Fruit fly (Drosophila melanogaster): ENCODE measurements around the gene Srp14.

The Srp14 gene

dm6 chr3R:20557415-20558105, 22.4 kb upstream of the Srp14 start, which contains the start of the genes DPCoAC and CG5180 (continued):
- TF ChIP-seq Hr4 (GFP tag; optimal IDR thresholded peaks at IDR 0.05) (peak; percentile 68), CG8632 (GFP tag; optimal IDR thresholded peaks at IDR 0.05) (peak; percentile 18), cyc (GFP tag; optimal IDR thresholded peaks at IDR 0.05) (peak; percentile 69), CG3919 (GFP tag; optimal IDR thresholded peaks at IDR 0.05) (peak; percentile 66), OdsH (GFP tag; optimal IDR thresholded peaks at IDR 0.05) (peak; percentile 69), Sox102F (GFP tag; optimal IDR thresholded peaks at IDR 0.05) (peak; percentile 34), CG9139 (GFP tag; optimal IDR thresholded peaks at IDR 0.05) (peak; percentile 36), Ets21C (GFP tag; optimal IDR thresholded peaks at IDR 0.05) (peak; percentile 55), CG6163 (GFP tag; IDR thresholded peaks at IDR 0.05) (peak; percentile 75), CG6792 (GFP tag; optimal IDR thresholded peaks at IDR 0.05) (no peak), CG11294 (GFP tag; IDR thresholded peaks at IDR 0.05) (peak; percentile 36; the same call in 1 of the 2 replicates), Lpt (GFP tag; optimal IDR thresholded peaks at IDR 0.05) (no peak), CG16779 (tag; optimal IDR thresholded peaks at IDR 0.05) (no peak), spab (GFP tag; optimal IDR thresholded peaks at IDR 0.05) (no peak), pdm3 (GFP tag; optimal IDR thresholded peaks at IDR 0.05) (peak; percentile 52), CG3032 (tag; optimal IDR thresholded peaks at IDR 0.05) (peak; percentile 55), CG11902 (GFP tag; optimal IDR thresholded peaks at IDR 0.05) (peak; percentile 27), Smox (GFP tag; optimal IDR thresholded peaks at IDR 0.05) (peak; percentile 51), CG10631 (GFP tag; optimal IDR thresholded peaks at IDR 0.05) (peak; percentile 72), dsx (GFP tag; optimal IDR thresholded peaks at IDR 0.05; ENCODE audit: poor library complexity, severe bottlenecking) (no peak), CG6276 (GFP tag; optimal IDR thresholded peaks at IDR 0.05) (no peak), CG15336 (GFP tag; IDR thresholded peaks at IDR 0.05) (no peak), Gug (GFP tag; IDR thresholded peaks at IDR 0.05) (no peak), CG10669 (GFP tag; optimal IDR thresholded peaks at IDR 0.05) (peak; percentile 20), achi (GFP tag; optimal IDR thresholded peaks at IDR 0.05) (peak; percentile 64), CG8119 (GFP tag; IDR thresholded peaks at IDR 0.05) (0 out of 3 replicates have a peak, but pooled peaks have one; percentile 27), CG34406 (GFP tag; optimal IDR thresholded peaks at IDR 0.05) (peak; percentile 43), eg (GFP tag; IDR thresholded peaks at IDR 0.05) (peak; percentile 72), svp (GFP tag) (peak; percentile 79), CG7368 (GFP tag; optimal IDR thresholded peaks at IDR 0.05) (peak; percentile 19)

- TF ChIP-seq Met (GFP tag; optimal IDR thresholded peaks at IDR 0.05) (peak; percentile 6), svp (GFP tag) (peak; percentile 71), Eip78C (GFP tag) (no peak), esn (GFP tag; optimal IDR thresholded peaks at IDR 0.05) (peak; percentile 10), Ets21C (GFP tag; optimal IDR thresholded peaks at IDR 0.05) (no peak), CG10631 (GFP tag; optimal IDR thresholded peaks at IDR 0.05) (peak; percentile 9), salr (GFP tag; optimal IDR thresholded peaks at IDR 0.05) (peak in 1 of 2 experiments; percentile 3)
Measured at dm6 chr3R:20558106-20558489, 21.8 kb upstream of the Srp14 start.

- TF ChIP-seq esn (GFP tag; optimal IDR thresholded peaks at IDR 0.05) (no peak), CG8119 (GFP tag; IDR thresholded peaks at IDR 0.05) (peak; percentile 37; the same call in 2 of the 3 replicates), ss (GFP tag; optimal IDR thresholded peaks at IDR 0.05) (peak in 1 of 2 experiments; percentile 41), CG6163 (GFP tag; IDR thresholded peaks at IDR 0.05) (no peak), CG32006 (GFP tag; optimal IDR thresholded peaks at IDR 0.05) (peak; percentile 35), pdm3 (GFP tag; optimal IDR thresholded peaks at IDR 0.05) (peak; percentile 13), CG10631 (GFP tag; optimal IDR thresholded peaks at IDR 0.05) (peak; percentile 18), svp (GFP tag) (peak; percentile 21), CG10669 (GFP tag; optimal IDR thresholded peaks at IDR 0.05) (peak; percentile 11), CG3919 (GFP tag; optimal IDR thresholded peaks at IDR 0.05) (peak; percentile 17), eg (GFP tag; IDR thresholded peaks at IDR 0.05) (peak; percentile 44; the same call in 2 of the 3 replicates), Hr39 (GFP tag; optimal IDR thresholded peaks at IDR 0.05) (peak; percentile 7), achi (GFP tag; optimal IDR thresholded peaks at IDR 0.05) (no peak), CG16779 (tag; optimal IDR thresholded peaks at IDR 0.05) (no peak), Ets21C (GFP tag; optimal IDR thresholded peaks at IDR 0.05) (no peak), Hr4 (GFP tag; optimal IDR thresholded peaks at IDR 0.05) (peak; percentile 36), CG6276 (GFP tag; optimal IDR thresholded peaks at IDR 0.05) (peak; percentile 64), CG9139 (GFP tag; optimal IDR thresholded peaks at IDR 0.05) (peak; percentile 57), Sox102F (GFP tag; optimal IDR thresholded peaks at IDR 0.05) (no peak), cyc (GFP tag; optimal IDR thresholded peaks at IDR 0.05) (no peak), net (GFP tag; optimal IDR thresholded peaks at IDR 0.05) (peak; percentile 44), CG15336 (GFP tag; IDR thresholded peaks at IDR 0.05) (0 out of 2 replicates have a peak, but pooled peaks have one; percentile 28), vri (GFP tag; optimal IDR thresholded peaks at IDR 0.05) (peak; percentile 4), OdsH (GFP tag; optimal IDR thresholded peaks at IDR 0.05) (peak; percentile 38), salr (GFP tag; optimal IDR thresholded peaks at IDR 0.05) (peak in 1 of 2 experiments; percentile 49), fkh (GFP tag; optimal IDR thresholded peaks at IDR 0.05) (peak; percentile 55), CG6808 (GFP tag; optimal IDR thresholded peaks at IDR 0.05) (peak; percentile 49), Eip78C (GFP tag) (peak; percentile 28), Sox14 (GFP tag; optimal IDR thresholded peaks at IDR 0.05) (no peak), Gug (GFP tag; IDR thresholded peaks at IDR 0.05) (no peak)
Measured at dm6 chr3R:20560019-20560667, 19.8 kb upstream of the Srp14 start, which contains the start of gene CG15922. Gene CG15922 (minus strand): TSS chr3R:20560280.

All from whole organism, prepupa.